Worm (Caenorhabditis elegans) whole organism, L4 larva: ENCODE measurements around the gene lido-11.

Experiments
- F26F4.8 ChIP-seq: fragments of 200-800 bp; sonication (Bioruptor generic); conservative IDR thresholded peaks from 2 replicates; pipeline ENCODE4 v1.3.6; 2022; ENCODE audit warnings: missing genetic modification characterization, missing compliant biosample characterization
- F37D6.2 ChIP-seq: sonication (generic microtip); optimal IDR thresholded peaks from 2 replicates; lab custom pipeline; 2016; ENCODE audit warnings: mild to moderate bottlenecking, missing genetic modification characterization, missing compliant biosample characterization
- T20F7.1 ChIP-seq: fragments of 200-800 bp; sonication (Bioruptor generic); optimal IDR thresholded peaks from 2 replicates; lab custom pipeline; 2018; ENCODE audit warnings: mild to moderate bottlenecking, missing genetic modification characterization, missing compliant biosample characterization
- Y48G9A.11 ChIP-seq: fragments of 200-800 bp; sonication (Bioruptor generic); IDR thresholded peaks from 2 replicates; pipeline ENCODE4 v1.3.6; 2022; ENCODE audit warnings: missing genetic modification reagents, missing genetic modification characterization, missing compliant biosample characterization
- ZK546.5 ChIP-seq, 2 experiments: sonication (generic microtip); optimal IDR thresholded peaks; 2 replicates each; lab custom pipeline; 2017; ENCODE audit warnings: missing biosample characterization in 2 of 2, missing genetic modification characterization in 2 of 2
- aly-2 ChIP-seq: sonication (generic microtip); optimal IDR thresholded peaks from 2 replicates; lab custom pipeline; 2018; ENCODE audit warnings: missing biosample characterization, missing genetic modification characterization
- arid-1 ChIP-seq: fragments of 200-800 bp; sonication (Bioruptor generic); conservative IDR thresholded peaks from 2 replicates; pipeline ENCODE4 v1.3.6; 2022; ENCODE audit warnings: missing genetic modification reagents, missing genetic modification characterization, missing compliant biosample characterization
- attf-4 ChIP-seq: sonication (generic microtip); optimal IDR thresholded peaks from 3 replicates; lab custom pipeline; 2017; ENCODE audit warnings: missing biosample characterization, missing genetic modification characterization
- ceh-20 ChIP-seq: fragments of 200-800 bp; sonication (Bioruptor generic); IDR thresholded peaks from 2 replicates; pipeline ENCODE4 v1.3.6; 2022; ENCODE audit warnings: missing genetic modification reagents, missing genetic modification characterization, missing compliant biosample characterization
- ceh-28 ChIP-seq: fragments of 150-350 bp; optimal IDR thresholded peaks from 2 replicates; lab custom pipeline; 2014; ENCODE audit warnings: missing biosample characterization, missing genetic modification reagents, missing genetic modification characterization
- ceh-32 ChIP-seq: sonication (generic microtip); optimal IDR thresholded peaks from 2 replicates; lab custom pipeline; 2016; ENCODE audit warnings: mild to moderate bottlenecking, missing genetic modification characterization, missing compliant biosample characterization; ENCODE audit not compliant: poor library complexity
- cey-2 ChIP-seq: sonication (generic microtip); optimal IDR thresholded peaks from 3 replicates; lab custom pipeline; 2017; ENCODE audit warnings: missing genetic modification characterization, mild to moderate bottlenecking, missing compliant biosample characterization, antibody characterized with exemption, borderline replicate concordance; ENCODE audit not compliant: insufficient read depth
- dmd-9 ChIP-seq: fragments of 200-800 bp; sonication (Bioruptor generic); IDR thresholded peaks from 2 replicates; pipeline ENCODE4 v1.3.6; 2022; ENCODE audit warnings: missing genetic modification reagents, missing genetic modification characterization, missing compliant biosample characterization
- egl-43 ChIP-seq: fragments of 200-800 bp; sonication (Bioruptor generic); IDR thresholded peaks from 2 replicates; pipeline ENCODE4 v1.3.6; 2022; ENCODE audit warnings: missing genetic modification reagents, missing genetic modification characterization, missing compliant biosample characterization
- gei-8 ChIP-seq: fragments of 200-800 bp; sonication (Bioruptor generic); optimal IDR thresholded peaks from 2 replicates; lab custom pipeline; 2018; ENCODE audit warnings: mild to moderate bottlenecking, missing genetic modification characterization, missing compliant biosample characterization
- lim-7 ChIP-seq: fragments of 200-800 bp; sonication (Bioruptor generic); IDR thresholded peaks from 2 replicates; pipeline ENCODE4 v1.3.6; 2022; ENCODE audit warnings: missing genetic modification characterization, missing compliant biosample characterization
- madf-9 ChIP-seq: fragments of 200-800 bp; sonication (Bioruptor generic); conservative IDR thresholded peaks from 2 replicates; pipeline ENCODE4 v1.3.6; 2022; ENCODE audit warnings: missing genetic modification reagents, missing genetic modification characterization, missing compliant biosample characterization
- mdt-29 ChIP-seq: fragments of 200-800 bp; sonication (Bioruptor generic); IDR thresholded peaks from 2 replicates; pipeline ENCODE4 v1.3.6; 2022; ENCODE audit warnings: missing genetic modification reagents, missing genetic modification characterization, missing compliant biosample characterization
- nhr-28 ChIP-seq: fragments of 150-350 bp; optimal IDR thresholded peaks from 2 replicates; lab custom pipeline; 2014; ENCODE audit warnings: missing biosample characterization, missing genetic modification characterization
- nhr-41 ChIP-seq: fragments of 200-800 bp; sonication (Bioruptor generic); IDR thresholded peaks from 2 replicates; pipeline ENCODE4 v1.3.6; 2022; ENCODE audit warnings: missing genetic modification reagents, missing genetic modification characterization, missing compliant biosample characterization
- nhr-48 ChIP-seq: sonication (generic microtip); optimal IDR thresholded peaks from 2 replicates; lab custom pipeline; 2016; ENCODE audit warnings: mild to moderate bottlenecking, missing genetic modification characterization, missing compliant biosample characterization
- php-3 ChIP-seq: fragments of 200-800 bp; sonication (Bioruptor generic); IDR thresholded peaks from 2 replicates; pipeline ENCODE4 v1.3.6; 2022; ENCODE audit warnings: missing genetic modification reagents, missing genetic modification characterization, missing compliant biosample characterization
- set-16 ChIP-seq: fragments of 200-800 bp; sonication (Bioruptor generic); IDR thresholded peaks from 2 replicates; pipeline ENCODE4 v1.3.6; 2022; ENCODE audit warnings: missing genetic modification reagents, missing genetic modification characterization, missing compliant biosample characterization
- snpc-4 ChIP-seq: fragments of 150-350 bp; optimal IDR thresholded peaks from 2 replicates; lab custom pipeline; 2014; ENCODE audit warnings: missing biosample characterization, missing genetic modification characterization
- tra-1 ChIP-seq: fragments of 200-800 bp; sonication (Bioruptor generic); IDR thresholded peaks from 2 replicates; pipeline ENCODE4 v1.3.6; 2022; ENCODE audit warnings: missing genetic modification reagents, missing genetic modification characterization, missing compliant biosample characterization
- unc-39 ChIP-seq: sonication (generic microtip); optimal IDR thresholded peaks from 2 replicates; lab custom pipeline; 2017; ENCODE audit warnings: missing biosample characterization, missing genetic modification characterization
- unc-62 ChIP-seq, 3 experiments: fragments of 150-350 bp in 1 of 3; sonication (generic microtip); optimal IDR thresholded peaks in 2 of 3; peaks in 1 of 3; 1 replicate in 1 of 3; 2 replicates in 2 of 3; lab custom pipeline; 2014 to 2017; ENCODE audit warnings: missing biosample characterization in 3 of 3, missing genetic modification characterization in 3 of 3, missing genetic modification reagents in 3 of 3, missing genotype in 1 of 3
- zfp-3 ChIP-seq: fragments of 200-800 bp; sonication (Bioruptor generic); conservative IDR thresholded peaks from 2 replicates; pipeline ENCODE4 v1.3.6; 2022; ENCODE audit warnings: missing genetic modification reagents, missing genetic modification characterization, missing compliant biosample characterization
- zip-11 ChIP-seq: fragments of 200-800 bp; sonication (Bioruptor generic); IDR thresholded peaks from 2 replicates; pipeline ENCODE4 v1.3.6; 2022; ENCODE audit warnings: missing genetic modification characterization, missing compliant biosample characterization
- ztf-7 ChIP-seq: fragments of 150-350 bp; optimal IDR thresholded peaks from 2 replicates; lab custom pipeline; 2014; ENCODE audit warnings: missing biosample characterization, missing genetic modification characterization

lido-11 gene

ce11 chrII:3043358-3043757, 39.6 kb downstream of the lido-11 start, which contains the start of gene B0454.8:
B0454.8 (minus strand) TSS chrII:3043458.
- TF ChIP-seq arid-1 (no peak), lim-7 (GFP tag; lab: Robert Waterston, UW) (no peak), php-3 (GFP tag; lab: Robert Waterston, UW) (no peak), T20F7.1 (GFP tag; lab: Kevin White, UChicago) (no peak), nhr-28 (tag; lab: Kevin White, UChicago) (no peak), ZK546.5 (tag; optimal IDR thresholded peaks at IDR 0.05; lab: Kevin White, UChicago) (no peak), F26F4.8 (GFP tag; lab: Robert Waterston, UW) (no peak), aly-2 (no peak), Y48G9A.11 (GFP tag; lab: Robert Waterston, UW) (no peak), cey-2 (tag; lab: Kevin White, UChicago) (no peak), nhr-48 (tag; lab: Kevin White, UChicago) (no peak), F37D6.2 (tag; lab: Kevin White, UChicago) (no peak), dmd-9 (GFP tag; lab: Robert Waterston, UW) (no peak)

DNA sequence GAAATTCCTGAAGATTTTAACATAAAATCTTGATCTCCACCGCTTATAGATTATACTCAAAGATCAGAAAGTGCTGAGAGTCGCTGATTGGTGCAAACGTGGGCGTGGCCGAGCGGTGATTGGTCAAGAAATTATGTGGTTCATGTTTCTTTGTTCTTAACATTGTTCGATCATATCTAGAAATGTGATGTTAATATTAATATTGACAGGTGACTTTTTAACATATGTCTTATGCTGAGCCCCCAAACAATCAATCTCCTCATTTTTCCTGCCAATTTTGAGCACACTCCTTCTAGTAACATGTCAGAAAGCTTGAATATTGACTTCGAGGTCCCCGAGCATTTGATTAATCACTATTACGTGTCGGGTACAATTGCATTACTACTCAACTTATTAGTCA, 40.3 kb downstream of the lido-11 start, which contains the start of gene sri-29:
Gene sri-29 (plus strand): TSS at position 301 of the 400 bp plus-strand sequence.
- TF ChIP-seq unc-62 (GFP tag; optimal IDR thresholded peaks at IDR 0.05 in 1 of 2; lab: Kevin White, UChicago), result peak in 1 of 2 experiments; percentile 13
- TF ChIP-seq unc-62 (tag; optimal IDR thresholded peaks at IDR 0.05; lab: Kevin White, UChicago), result no peak
- TF ChIP-seq ceh-28 (tag; lab: Kevin White, UChicago), result no peak

- peak; percentile 84 for TF ChIP-seq set-16 (GFP tag; lab: Robert Waterston, UW)
- peak; percentile 25; the same call in 1 of the 2 replicates for TF ChIP-seq egl-43
- no peak for TF ChIP-seq snpc-4 (tag; lab: Kevin White, UChicago)
Observed at ce11 chrII:3045422-3045821, 41.7 kb downstream of the lido-11 start.

- TF ChIP-seq gei-8, result no peak
- TF ChIP-seq unc-62 (GFP tag; optimal IDR thresholded peaks at IDR 0.05 in 1 of 2; lab: Kevin White, UChicago), result peak in 1 of 2 experiments; percentile 87
- no peak for TF ChIP-seq unc-62 (tag; optimal IDR thresholded peaks at IDR 0.05; lab: Kevin White, UChicago)
- TF ChIP-seq zip-11 (GFP tag; lab: Robert Waterston, UW), result no peak
- TF ChIP-seq ceh-28 (tag; lab: Kevin White, UChicago), result no peak
- no peak for TF ChIP-seq ZK546.5 (tag; optimal IDR thresholded peaks at IDR 0.05; lab: Kevin White, UChicago)
- TF ChIP-seq cey-2 (tag; lab: Kevin White, UChicago), result no peak
- TF ChIP-seq ceh-32, result no peak
- no peak for TF ChIP-seq madf-9 (GFP tag; lab: Robert Waterston, UW)
Observed at ce11 chrII:3045875-3046274, 42.1 kb downstream of the lido-11 start, which contains the start of gene sri-30. sri-30 (plus strand) TSS chrII:3046175.

ce11 chrII:3048378-3048777, 44.6 kb downstream of the lido-11 start, which contains the start of gene sri-28:
sri-28 (plus strand) TSS chrII:3048678.
- TF ChIP-seq mdt-29 (GFP tag; lab: Robert Waterston, UW) (no peak), attf-4 (tag; lab: Kevin White, UChicago) (no peak), cey-2 (tag; lab: Kevin White, UChicago) (no peak), Y48G9A.11 (GFP tag; lab: Robert Waterston, UW) (no peak), T20F7.1 (GFP tag; lab: Kevin White, UChicago) (no peak), ztf-7 (no peak), set-16 (GFP tag; lab: Robert Waterston, UW) (no peak), aly-2 (no peak), zfp-3 (GFP tag; lab: Robert Waterston, UW) (no peak), unc-39 (no peak), tra-1 (no peak), ceh-32 (no peak), ceh-20 (GFP tag; lab: Robert Waterston, UW) (no peak), nhr-41 (GFP tag; lab: Robert Waterston, UW) (no peak)
- TF ChIP-seq, all 104 proteins: peak for 0
